Fruit fly (Drosophila melanogaster) whole organism, embryonic: Measurements from ENCODE around the gene fzy.

Experiments used
- Ada2b ChIP-seq: fragments of 200-800 bp; sonication (Bioruptor generic); IDR thresholded peaks from 2 replicates; pipeline ENCODE4 v1.3.6; 2022; ENCODE audit warnings: missing biosample characterization, missing genetic modification characterization
- C15 ChIP-seq: fragments of 200-800 bp; sonication (Bioruptor generic); IDR thresholded peaks from 3 replicates; pipeline ENCODE4 v1.3.6; 2022; ENCODE audit warnings: missing biosample characterization, missing genetic modification characterization
- CG10321 ChIP-seq: fragments of 200-800 bp; sonication (Bioruptor generic); IDR thresholded peaks from 2 replicates; pipeline ENCODE4 v1.3.6; 2022; ENCODE audit warnings: missing biosample characterization, missing genetic modification characterization
- CG10462 ChIP-seq: fragments of 200-800 bp; sonication (Bioruptor generic); optimal IDR thresholded peaks from 2 replicates; lab custom pipeline; 2016; ENCODE audit warnings: missing biosample characterization, missing genetic modification characterization
- CG10654 ChIP-seq: fragments of 200-800 bp; sonication (Bioruptor generic); optimal IDR thresholded peaks from 2 replicates; lab custom pipeline; 2016; ENCODE audit warnings: missing biosample characterization, missing genetic modification characterization
- CG12071 ChIP-seq: fragments of 200-800 bp; sonication (Bioruptor generic); optimal IDR thresholded peaks from 3 replicates; lab custom pipeline; 2018; ENCODE audit warnings: missing biosample characterization, mild to moderate bottlenecking, missing genetic modification characterization
- CG1233 ChIP-seq: fragments of 200-800 bp; sonication (Bioruptor generic); optimal IDR thresholded peaks from 4 replicates; lab custom pipeline; 2018; ENCODE audit warnings: missing biosample characterization, mild to moderate bottlenecking, missing genetic modification characterization
- CG12744 ChIP-seq: fragments of 200-800 bp; sonication (Bioruptor generic); optimal IDR thresholded peaks from 2 replicates; lab custom pipeline; 2016; ENCODE audit warnings: missing biosample characterization, missing genetic modification characterization
- CG13624 ChIP-seq: fragments of 200-800 bp; sonication (Bioruptor generic); optimal IDR thresholded peaks from 2 replicates; lab custom pipeline; 2016; ENCODE audit warnings: missing biosample characterization, missing genetic modification characterization
- CG14667 ChIP-seq: fragments of 200-800 bp; sonication (Bioruptor generic); IDR thresholded peaks from 2 replicates; pipeline ENCODE4 v1.3.6; 2022; ENCODE audit warnings: missing biosample characterization, missing genetic modification characterization
- CG17829 ChIP-seq: fragments of 200-800 bp; optimal IDR thresholded peaks from 2 replicates; lab custom pipeline; 2019; ENCODE audit warnings: missing biosample characterization, mild to moderate bottlenecking, missing genetic modification characterization, moderate library complexity
- CG18476 ChIP-seq: fragments of 200-800 bp; sonication (Bioruptor generic); optimal IDR thresholded peaks from 2 replicates; lab custom pipeline; 2016; ENCODE audit warnings: missing biosample characterization, mild to moderate bottlenecking, missing genetic modification characterization
- CG31365 ChIP-seq: fragments of 200-800 bp; sonication (Bioruptor generic); optimal IDR thresholded peaks from 2 replicates; lab custom pipeline; 2018; ENCODE audit warnings: missing biosample characterization, mild to moderate bottlenecking, missing genetic modification characterization
- CG31441 ChIP-seq: fragments of 200-800 bp; sonication (Bioruptor generic); IDR thresholded peaks from 2 replicates; pipeline ENCODE4 v1.3.6; 2022; ENCODE audit warnings: missing biosample characterization, missing genetic modification characterization
- CG32772 ChIP-seq: fragments of 200-800 bp; sonication (Bioruptor generic); IDR thresholded peaks from 2 replicates; pipeline ENCODE4 v1.3.6; 2022; ENCODE audit warnings: missing biosample characterization, missing genetic modification characterization
- CG34224 ChIP-seq: fragments of 200-800 bp; sonication (Bioruptor generic); IDR thresholded peaks from 3 replicates; pipeline ENCODE4 v1.3.6; 2022; ENCODE audit warnings: missing biosample characterization, missing genetic modification characterization; ENCODE audit not compliant: partially characterized antibody
- CG4328 ChIP-seq: fragments of 200-800 bp; sonication (Bioruptor generic); optimal IDR thresholded peaks from 3 replicates; lab custom pipeline; 2017; ENCODE audit warnings: missing biosample characterization, missing genetic modification reagents, missing genetic modification characterization
- CG5180 ChIP-seq: fragments of 200-800 bp; sonication (Bioruptor generic); optimal IDR thresholded peaks from 3 replicates; lab custom pipeline; 2017; ENCODE audit warnings: missing biosample characterization, missing genetic modification characterization, mild to moderate bottlenecking, moderate library complexity, missing genetic modification reagents
- CG6683 ChIP-seq: fragments of 200-800 bp; sonication (Bioruptor generic); optimal IDR thresholded peaks from 2 replicates; lab custom pipeline; 2017; ENCODE audit warnings: missing biosample characterization, mild to moderate bottlenecking, missing genetic modification characterization, missing genetic modification reagents
- CG6791 ChIP-seq: fragments of 200-800 bp; sonication (Bioruptor generic); IDR thresholded peaks from 3 replicates; pipeline ENCODE4 v1.3.6; 2022; ENCODE audit warnings: missing biosample characterization, missing genetic modification characterization; ENCODE audit not compliant: partially characterized antibody
- CG9797 ChIP-seq: fragments of 200-800 bp; sonication (Bioruptor generic); optimal IDR thresholded peaks from 3 replicates; lab custom pipeline; 2018; ENCODE audit warnings: missing biosample characterization, mild to moderate bottlenecking, missing genetic modification characterization
- HLH3B ChIP-seq: fragments of 200-800 bp; sonication (Bioruptor generic); IDR thresholded peaks from 2 replicates; pipeline ENCODE4 v1.3.6; 2022; ENCODE audit warnings: missing biosample characterization, missing genetic modification characterization
- Hsf ChIP-seq: fragments of 200-800 bp; sonication (Bioruptor generic); optimal IDR thresholded peaks from 3 replicates; lab custom pipeline; 2016; ENCODE audit warnings: missing biosample characterization, missing genetic modification characterization
- ac ChIP-seq: fragments of 200-800 bp; sonication (Bioruptor generic); optimal IDR thresholded peaks from 3 replicates; lab custom pipeline; 2017; ENCODE audit warnings: missing biosample characterization, mild to moderate bottlenecking, missing genetic modification characterization
- amos ChIP-seq: fragments of 200-800 bp; sonication (Bioruptor generic); IDR thresholded peaks from 2 replicates; pipeline ENCODE4 v1.3.6; 2022; ENCODE audit warnings: missing biosample characterization, missing genetic modification characterization; ENCODE audit not compliant: partially characterized antibody
- dpn ChIP-seq, 2 experiments: fragments of 200-800 bp; sonication (Bioruptor generic); optimal IDR thresholded peaks; 3 replicates each; lab custom pipeline; 2016; ENCODE audit warnings: missing biosample characterization in 2 of 2, missing genetic modification characterization in 2 of 2
- dysf ChIP-seq: fragments of 200-800 bp; sonication (Bioruptor generic); IDR thresholded peaks from 3 replicates; pipeline ENCODE4 v1.3.6; 2022; ENCODE audit warnings: missing biosample characterization, missing genetic modification characterization
- exex ChIP-seq: fragments of 200-800 bp; sonication (Bioruptor generic); optimal IDR thresholded peaks from 4 replicates; lab custom pipeline; 2018; ENCODE audit warnings: missing biosample characterization, mild to moderate bottlenecking, missing genetic modification characterization, moderate library complexity
- gcm ChIP-seq: fragments of 200-800 bp; sonication (Bioruptor generic); optimal IDR thresholded peaks from 2 replicates; lab custom pipeline; 2019; ENCODE audit warnings: missing biosample characterization, mild to moderate bottlenecking, missing genetic modification characterization, moderate library complexity
- gcm2 ChIP-seq: fragments of 200-800 bp; sonication (Bioruptor generic); optimal IDR thresholded peaks from 2 replicates; lab custom pipeline; 2016; ENCODE audit warnings: missing biosample characterization, missing genetic modification characterization
- gro ChIP-seq: fragments of 200-800 bp; sonication (Bioruptor generic); optimal IDR thresholded peaks from 2 replicates; lab custom pipeline; 2016; ENCODE audit warnings: missing biosample characterization, missing genetic modification characterization
- gsb ChIP-seq: fragments of 200-800 bp; sonication (Bioruptor generic); IDR thresholded peaks from 2 replicates; pipeline ENCODE4 v1.3.6; 2022; ENCODE audit warnings: missing biosample characterization, missing genetic modification characterization
- h ChIP-seq: fragments of >200 bp; optimal IDR thresholded peaks from 2 replicates; lab custom pipeline; 2017
- ham ChIP-seq: fragments of 200-800 bp; sonication (Bioruptor generic); IDR thresholded peaks from 2 replicates; pipeline ENCODE4 v1.3.6; 2022; ENCODE audit warnings: missing biosample characterization, missing genetic modification characterization
- insv ChIP-seq, 2 experiments: fragments of 200-800 bp; sonication (Bioruptor generic); optimal IDR thresholded peaks; 3 replicates each; lab custom pipeline; 2016 to 2018; ENCODE audit warnings: missing biosample characterization in 2 of 2, missing genetic modification characterization in 2 of 2
- inv ChIP-seq: fragments of 200-800 bp; sonication (Bioruptor generic); IDR thresholded peaks from 2 replicates; pipeline ENCODE4 v1.3.6; 2022; ENCODE audit warnings: missing biosample characterization, missing genetic modification characterization; ENCODE audit not compliant: partially characterized antibody
- kni ChIP-seq: fragments of 200-800 bp; sonication (Bioruptor generic); optimal IDR thresholded peaks from 3 replicates; lab custom pipeline; 2017; ENCODE audit warnings: mild to moderate bottlenecking, missing biosample characterization, missing genetic modification reagents, missing genetic modification characterization
- lov ChIP-seq, 2 experiments: fragments of 200-800 bp in 1 of 2; fragments of >200 bp in 1 of 2; sonication (Bioruptor generic) in 1 of 2; IDR thresholded peaks in 1 of 2; optimal IDR thresholded peaks in 1 of 2; 2 replicates in 1 of 2; 3 replicates in 1 of 2; pipeline versions ENCODE4 v1.3.6 to Lab custom; 2017 to 2022; ENCODE audit warnings: missing biosample characterization in 1 of 2, missing genetic modification characterization in 1 of 2
- luna ChIP-seq: fragments of 200-800 bp; sonication (Bioruptor generic); optimal IDR thresholded peaks from 2 replicates; lab custom pipeline; 2016; ENCODE audit warnings: missing biosample characterization, missing genetic modification characterization
- maf-S ChIP-seq: fragments of 200-800 bp; sonication (Bioruptor generic); optimal IDR thresholded peaks from 2 replicates; lab custom pipeline; 2016; ENCODE audit warnings: missing biosample characterization, missing genetic modification characterization
- sd ChIP-seq: fragments of 200-800 bp; sonication (Bioruptor generic); optimal IDR thresholded peaks from 3 replicates; lab custom pipeline; 2018; ENCODE audit warnings: missing biosample characterization, mild to moderate bottlenecking, missing genetic modification characterization, moderate library complexity
- sima ChIP-seq: fragments of 200-800 bp; sonication (Bioruptor generic); optimal IDR thresholded peaks from 2 replicates; lab custom pipeline; 2016; ENCODE audit warnings: missing biosample characterization, missing genetic modification characterization
- slou ChIP-seq: fragments of 200-800 bp; sonication (Bioruptor generic); optimal IDR thresholded peaks from 3 replicates; lab custom pipeline; 2016; ENCODE audit warnings: missing biosample characterization, missing genetic modification characterization
- sna ChIP-seq: fragments of 200-800 bp; sonication (Bioruptor generic); IDR thresholded peaks from 2 replicates; pipeline ENCODE4 v1.3.6; 2022; ENCODE audit warnings: missing biosample characterization, missing genetic modification characterization; ENCODE audit not compliant: partially characterized antibody
- tgo ChIP-seq: fragments of 200-800 bp; sonication (Bioruptor generic); IDR thresholded peaks from 3 replicates; pipeline ENCODE4 v1.3.6; 2022; ENCODE audit warnings: missing biosample characterization, missing genetic modification characterization
- trem ChIP-seq: fragments of 200-800 bp; optimal IDR thresholded peaks from 3 replicates; lab custom pipeline; 2019; ENCODE audit warnings: missing biosample characterization, mild to moderate bottlenecking, missing genetic modification characterization, moderate library complexity
- tup ChIP-seq: fragments of 200-800 bp; sonication (Bioruptor generic); optimal IDR thresholded peaks from 2 replicates; lab custom pipeline; 2016; ENCODE audit warnings: missing biosample characterization, mild to moderate bottlenecking, missing genetic modification characterization, moderate library complexity
- twi ChIP-seq: fragments of 200-800 bp; optimal IDR thresholded peaks from 2 replicates; lab custom pipeline; 2019; ENCODE audit warnings: missing biosample characterization, mild to moderate bottlenecking, missing genetic modification characterization, moderate library complexity
- tx ChIP-seq: fragments of 200-800 bp; sonication (Bioruptor generic); optimal IDR thresholded peaks from 2 replicates; lab custom pipeline; 2016; ENCODE audit warnings: missing biosample characterization, missing genetic modification characterization
- wek ChIP-seq: fragments of 200-800 bp; sonication (Bioruptor generic); optimal IDR thresholded peaks from 3 replicates; lab custom pipeline; 2018; ENCODE audit warnings: missing biosample characterization, mild to moderate bottlenecking, missing genetic modification characterization, moderate library complexity

The fzy gene

DNA sequence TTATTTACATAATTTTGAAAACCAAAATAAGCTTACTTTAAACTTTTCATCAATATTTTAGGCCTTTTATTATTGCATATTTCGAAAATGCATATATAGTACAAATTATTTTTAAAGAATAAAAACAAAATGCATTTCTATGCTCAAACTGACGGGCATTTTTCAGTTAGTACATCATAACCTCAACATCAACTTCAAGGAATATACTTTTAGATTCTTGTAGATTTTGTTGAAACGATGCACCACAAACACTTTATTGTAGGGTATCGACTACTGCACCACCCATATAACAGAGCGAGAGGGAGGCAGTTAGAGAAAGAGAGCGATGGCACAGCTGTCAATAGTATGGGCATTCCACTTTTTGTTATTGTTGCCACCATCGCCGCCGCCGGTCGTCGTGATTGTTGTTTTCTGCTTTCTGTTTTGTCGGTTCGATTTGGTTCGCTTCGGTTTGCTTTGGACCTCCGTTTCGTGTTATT lies 30.9 kb upstream of the fzy start (continued):
- TF ChIP-seq amos (GFP tag; lab: Robert Waterston, UW) (peak; percentile 30; the same call in 1 of the 2 replicates), ham (GFP tag; lab: Robert Waterston, UW) (no peak), gcm2 (GFP tag; lab: Kevin White, UChicago) (peak; percentile 66), gro (peak; percentile 20), sna (GFP tag; lab: Robert Waterston, UW) (no peak), C15 (GFP tag; lab: Robert Waterston, UW) (0 out of 3 replicates have a peak, but pooled peaks have one; percentile 28), lov (optimal IDR thresholded peaks at IDR 0.05; lab: Kevin White, UChicago) (no peak), lov (GFP tag; IDR thresholded peaks at IDR 0.05; lab: Robert Waterston, UW) (no peak; the same call in 2 of the 3 replicates), CG13624 (GFP tag; lab: Kevin White, UChicago) (peak; percentile 67), CG10321 (GFP tag; lab: Robert Waterston, UW) (peak; percentile 65), CG17829 (peak; percentile 94), CG6791 (no peak; the same call in 2 of the 3 replicates), luna (GFP tag; lab: Kevin White, UChicago) (no peak), tup (GFP tag; lab: Kevin White, UChicago) (peak; percentile 72), HLH3B (peak; percentile 83), exex (tag; lab: Kevin White, UChicago) (peak; percentile 41), trem (tag; lab: Kevin White, UChicago) (peak; percentile 88), dpn (GFP tag; optimal IDR thresholded peaks at IDR 0.05; lab: Kevin White, UChicago) (peak; percentile 89 to 92), gsb (no peak), CG32772 (GFP tag; lab: Robert Waterston, UW) (peak; percentile 71), CG10462 (GFP tag; lab: Kevin White, UChicago) (peak; percentile 89), CG4328 (GFP tag; lab: Kevin White, UChicago) (peak; percentile 77), CG6683 (GFP tag; lab: Kevin White, UChicago) (peak; percentile 72), CG31365 (peak; percentile 51), CG14667 (GFP tag; lab: Robert Waterston, UW) (peak; percentile 55; the same call in 1 of the 2 replicates), kni (GFP tag; lab: Kevin White, UChicago) (peak; percentile 80), sd (tag; lab: Kevin White, UChicago) (peak; percentile 73), tx (GFP tag; lab: Kevin White, UChicago) (peak; percentile 71), insv (GFP tag; optimal IDR thresholded peaks at IDR 0.05; lab: Kevin White, UChicago) (peak in 1 of 2 experiments; percentile 53), CG34224 (peak; percentile 12; the same call in 1 of the 3 replicates), CG12071 (peak; percentile 87), dysf (GFP tag; lab: Robert Waterston, UW) (peak; percentile 88), gcm (GFP tag; lab: Kevin White, UChicago) (peak; percentile 95), maf-S (GFP tag; lab: Kevin White, UChicago) (peak; percentile 78), sima (GFP tag; lab: Kevin White, UChicago) (peak; percentile 51), tgo (peak; percentile 82), CG1233 (GFP tag; lab: Kevin White, UChicago) (peak; percentile 88), CG12744 (peak; percentile 72), CG10654 (GFP tag; lab: Kevin White, UChicago) (peak; percentile 92), CG5180 (GFP tag; lab: Kevin White, UChicago) (peak; percentile 84), wek (peak; percentile 91), slou (peak; percentile 80), Ada2b (peak; percentile 66), inv (GFP tag; lab: Robert Waterston, UW) (no peak), ac (GFP tag; lab: Kevin White, UChicago) (peak; percentile 83), CG9797 (GFP tag; lab: Kevin White, UChicago) (peak; percentile 10), CG18476 (GFP tag; lab: Kevin White, UChicago) (peak; percentile 79), Hsf (GFP tag; lab: Kevin White, UChicago) (peak; percentile 92), h (lab: Kevin White, UChicago) (no peak), CG31441 (peak; percentile 97), twi (tag; lab: Kevin White, UChicago) (peak; percentile 92)
